Fruit fly (Drosophila melanogaster) whole organism: ENCODE measurements around the gene CG5346.

Source experiments
- CG8478 ChIP-seq: fragments of >200 bp; optimal IDR thresholded peaks from 2 replicates; lab custom pipeline; 2018; ENCODE audit warnings: inconsistent platforms
- Dll ChIP-seq: fragments of >200 bp; optimal IDR thresholded peaks from 2 replicates; lab custom pipeline; 2017
- EcR ChIP-seq, 2 experiments: fragments of >200 bp; optimal IDR thresholded peaks; 2 replicates each; lab custom pipeline; 2017; ENCODE audit warnings: missing biosample characterization in 2 of 2, missing genetic modification characterization in 2 of 2, missing genetic modification reagents in 2 of 2
- pan ChIP-seq: fragments of >200 bp; optimal IDR thresholded peaks from 2 replicates; lab custom pipeline; 2017
- usp ChIP-seq: fragments of >200 bp; optimal IDR thresholded peaks from 2 replicates; lab custom pipeline; 2017; ENCODE audit warnings: missing biosample characterization, missing genetic modification characterization, mixed read lengths

DNA sequence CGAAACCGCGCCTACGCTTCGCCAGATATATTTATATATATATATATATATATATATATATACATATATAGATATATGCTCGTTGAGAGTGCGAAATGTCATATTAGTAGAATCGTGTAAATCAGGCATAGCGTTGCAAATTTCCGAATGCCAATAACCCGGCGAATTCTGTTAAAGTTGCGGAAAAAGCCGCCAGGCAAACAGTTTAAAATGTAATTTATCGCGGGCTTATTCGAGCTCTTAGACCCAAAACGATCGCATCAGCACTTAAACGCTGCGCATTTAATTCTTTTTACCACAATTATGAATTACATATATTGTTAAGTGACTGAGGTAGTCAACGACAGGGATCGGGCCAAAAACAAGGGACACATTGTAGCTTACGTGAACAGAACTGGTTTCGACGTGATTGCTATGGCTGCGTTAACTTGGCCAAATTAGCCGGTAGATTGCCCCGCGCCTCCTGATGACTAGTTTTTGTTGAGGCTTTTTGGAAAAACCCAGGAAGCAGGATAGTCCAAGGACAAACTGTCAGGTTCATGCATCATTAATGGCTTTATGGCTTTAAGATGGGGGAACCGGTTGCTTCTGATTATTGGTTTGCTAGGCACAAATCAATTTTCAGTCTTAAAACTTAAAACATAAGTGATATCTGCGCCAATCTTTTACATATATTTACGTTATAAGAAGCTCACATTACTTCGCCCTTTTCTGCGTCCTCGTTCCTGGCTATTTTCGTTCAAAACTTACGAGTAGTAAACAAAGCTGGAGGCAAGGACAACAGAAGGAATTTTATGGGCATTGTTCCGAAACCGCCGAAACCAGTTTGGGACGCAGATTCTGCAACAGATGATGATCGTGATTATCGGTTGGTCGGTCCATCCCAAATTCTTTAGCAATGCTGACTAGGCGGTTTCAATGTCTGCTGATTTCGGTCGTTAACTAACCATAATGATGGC is 5.8 kb upstream of the CG5346 start:
- TF ChIP-seq EcR (GFP tag; optimal IDR thresholded peaks at IDR 0.05; lab: Kevin White, UChicago) (no peak), pan (no peak), CG8478 (lab: Kevin White, UChicago) (no peak), Dll (no peak), usp (no peak)
